Comparison of ENCODE assay signal across 5 fruit fly cellular contexts in the genomic region with DNA sequence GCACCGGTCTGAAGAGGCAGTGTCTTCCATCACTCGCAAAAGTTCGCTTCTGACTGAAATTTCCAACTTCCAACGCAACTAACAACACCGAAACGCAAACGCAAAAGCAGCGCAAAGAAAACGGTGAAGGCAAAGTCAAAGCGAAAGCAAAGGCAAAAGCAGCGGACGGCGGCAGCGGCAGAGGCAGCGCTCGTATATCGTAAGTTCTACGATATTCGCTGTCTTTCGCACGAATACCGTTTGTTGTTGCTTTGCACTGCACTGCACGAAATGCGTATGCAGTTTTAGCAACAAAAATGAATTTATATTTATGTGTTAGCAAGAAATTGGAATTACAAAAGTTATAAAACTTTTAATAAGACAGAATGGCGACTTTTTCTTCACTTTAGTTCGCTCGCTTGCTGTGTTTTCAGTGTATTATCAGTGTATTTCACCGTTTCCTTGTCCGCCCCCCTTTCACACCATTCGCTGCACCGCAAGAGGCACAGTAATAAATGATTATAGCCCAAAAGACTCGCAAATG.
A peak's percentile ranks its signal among the peaks of the same experiment; 100 is the strongest.
TF ChIP-seq lines count a peak whose summit lies in the region.

A gene (minus strand): TSS at position 51 of the 523 bp plus-strand sequence.

TF ChIP-seq in whole organism, adult, 20 proteins besides CTCF, POLR2A, EP300 and RAD21 (continued from another document):
- TF ChIP-seq CG7101 (tag; optimal IDR thresholded peaks at IDR 0.05; lab: Kevin White, UChicago) (peak; percentile 20), cic (GFP tag; optimal IDR thresholded peaks at IDR 0.05; lab: Kevin White, UChicago) (no peak), cnc (optimal IDR thresholded peaks at IDR 0.05; lab: Kevin White, UChicago) (no peak)

TF ChIP-seq in whole organism, embryonic, 481 proteins besides CTCF, POLR2A, EP300 and RAD21 (continued from another document and continues in another):
- TF ChIP-seq CG18764 (GFP tag; optimal IDR thresholded peaks at IDR 0.05; lab: Kevin White, UChicago) (peak; percentile 68), Hmr (GFP tag; optimal IDR thresholded peaks at IDR 0.05; lab: Kevin White, UChicago) (peak; percentile 80), CG4820 (GFP tag; optimal IDR thresholded peaks at IDR 0.05; lab: Kevin White, UChicago) (peak; percentile 85), sr (GFP tag; IDR thresholded peaks at IDR 0.05; lab: Robert Waterston, UW) (peak; percentile 49; the same call in 1 of the 3 replicates), CG7372 (GFP tag; IDR thresholded peaks at IDR 0.05; lab: Robert Waterston, UW) (peak; percentile 69; the same call in 1 of the 2 replicates), HLH3B (GFP tag; IDR thresholded peaks at IDR 0.05; lab: Robert Waterston, UW) (peak; percentile 90), CG34376 (GFP tag; optimal IDR thresholded peaks at IDR 0.05; lab: Kevin White, UChicago) (peak; percentile 42), CG17568 (GFP tag; optimal IDR thresholded peaks at IDR 0.05; lab: Kevin White, UChicago) (peak; percentile 66), ind (GFP tag; optimal IDR thresholded peaks at IDR 0.05; lab: Kevin White, UChicago) (peak; percentile 81), CG31365 (tag; optimal IDR thresholded peaks at IDR 0.05; lab: Kevin White, UChicago) (peak; percentile 38), inv (GFP tag; IDR thresholded peaks at IDR 0.05; lab: Robert Waterston, UW; ENCODE audit: partially characterized antibody) (no peak), CG17385 (GFP tag; optimal IDR thresholded peaks at IDR 0.05; lab: Kevin White, UChicago) (peak; percentile 79), CG8089 (GFP tag; optimal IDR thresholded peaks at IDR 0.05; lab: Kevin White, UChicago) (peak; percentile 76), CG8290 (GFP tag; optimal IDR thresholded peaks at IDR 0.05; lab: Kevin White, UChicago) (peak; percentile 66), CG8290 (tag; optimal IDR thresholded peaks at IDR 0.05; lab: Kevin White, UChicago) (peak in 1 of 2 experiments; percentile 70), CG4854 (GFP tag; optimal IDR thresholded peaks at IDR 0.05; lab: Kevin White, UChicago) (peak; percentile 69), jigr1 (GFP tag; IDR thresholded peaks at IDR 0.05; lab: Robert Waterston, UW) (0 out of 3 replicates have a peak, but pooled peaks have one; percentile 45), CG31388 (GFP tag; optimal IDR thresholded peaks at IDR 0.05; lab: Kevin White, UChicago) (peak; percentile 60), Spps (tag; optimal IDR thresholded peaks at IDR 0.05; lab: Kevin White, UChicago) (peak; percentile 69), pzg (GFP tag; optimal IDR thresholded peaks at IDR 0.05; lab: Kevin White, UChicago) (no peak), CG9215 (GFP tag; IDR thresholded peaks at IDR 0.05; lab: Robert Waterston, UW) (peak; percentile 68), CG14441 (GFP tag; IDR thresholded peaks at IDR 0.05; lab: Robert Waterston, UW) (peak; percentile 80), ken (GFP tag; IDR thresholded peaks at IDR 0.05; lab: Robert Waterston, UW) (peak; percentile 89), CG2202 (tag; optimal IDR thresholded peaks at IDR 0.05; lab: Kevin White, UChicago) (peak; percentile 77), Dad (GFP tag; optimal IDR thresholded peaks at IDR 0.05; lab: Kevin White, UChicago) (peak; percentile 84), ro (GFP tag; IDR thresholded peaks at IDR 0.05; lab: Robert Waterston, UW) (peak; percentile 50; the same call in 1 of the 2 replicates), dmrt99B (tag; optimal IDR thresholded peaks at IDR 0.05; lab: Kevin White, UChicago) (peak; percentile 89), CG3838 (GFP tag; optimal IDR thresholded peaks at IDR 0.05; lab: Kevin White, UChicago) (peak; percentile 18), cas (GFP tag; IDR thresholded peaks at IDR 0.05; lab: Robert Waterston, UW) (0 out of 2 replicates have a peak, but pooled peaks have one; percentile 49)

TF ChIP-seq in whole organism, prepupa, 60 proteins besides CTCF, POLR2A, EP300 and RAD21 (continued from another document and continues in another):
- peak; percentile 67 for TF ChIP-seq Met (GFP tag; optimal IDR thresholded peaks at IDR 0.05; lab: Kevin White, UChicago)
- peak; percentile 48 for TF ChIP-seq Sox102F (GFP tag; optimal IDR thresholded peaks at IDR 0.05; lab: Kevin White, UChicago)
- TF ChIP-seq CG7368 (GFP tag; optimal IDR thresholded peaks at IDR 0.05; lab: Kevin White, UChicago) = peak; percentile 55
- TF ChIP-seq CG15336 (GFP tag; IDR thresholded peaks at IDR 0.05; lab: Robert Waterston, UW) = peak; percentile 88
- TF ChIP-seq CG6854 (GFP tag; optimal IDR thresholded peaks at IDR 0.05; lab: Kevin White, UChicago) = no peak
- TF ChIP-seq CG6276 (GFP tag; optimal IDR thresholded peaks at IDR 0.05; lab: Kevin White, UChicago) = peak; percentile 71
- peak; percentile 40 for TF ChIP-seq Ets21C (GFP tag; optimal IDR thresholded peaks at IDR 0.05; lab: Kevin White, UChicago)
- TF ChIP-seq CG3032 (tag; optimal IDR thresholded peaks at IDR 0.05; lab: Kevin White, UChicago) = peak; percentile 72
- TF ChIP-seq net (GFP tag; optimal IDR thresholded peaks at IDR 0.05; lab: Kevin White, UChicago) = peak; percentile 76
- peak; percentile 75 for TF ChIP-seq OdsH (GFP tag; optimal IDR thresholded peaks at IDR 0.05; lab: Kevin White, UChicago)
- TF ChIP-seq Gug (GFP tag; IDR thresholded peaks at IDR 0.05; lab: Robert Waterston, UW) = peak; percentile 82
- TF ChIP-seq vri (GFP tag; optimal IDR thresholded peaks at IDR 0.05; lab: Kevin White, UChicago) = peak; percentile 9
- peak; percentile 55 for TF ChIP-seq topi (GFP tag; optimal IDR thresholded peaks at IDR 0.05; lab: Kevin White, UChicago)
- peak; percentile 19 for TF ChIP-seq Sox15 (GFP tag; optimal IDR thresholded peaks at IDR 0.05; lab: Kevin White, UChicago)
- peak; percentile 66 for TF ChIP-seq dac (GFP tag; optimal IDR thresholded peaks at IDR 0.05; lab: Kevin White, UChicago)
- peak; percentile 83 for TF ChIP-seq Eip75B (GFP tag; optimal IDR thresholded peaks at IDR 0.05; lab: Kevin White, UChicago)
- TF ChIP-seq fd85E (GFP tag; optimal IDR thresholded peaks at IDR 0.05; lab: Kevin White, UChicago) = no peak
- peak; percentile 73 for TF ChIP-seq CG16779 (tag; optimal IDR thresholded peaks at IDR 0.05; lab: Kevin White, UChicago)
- peak; percentile 66 for TF ChIP-seq CG11762 (GFP tag; optimal IDR thresholded peaks at IDR 0.05; lab: Kevin White, UChicago; ENCODE audit: insufficient read depth)
- peak; percentile 79 for TF ChIP-seq CG3919 (GFP tag; optimal IDR thresholded peaks at IDR 0.05; lab: Kevin White, UChicago)
- peak; percentile 93 for TF ChIP-seq Eip78C (GFP tag; lab: Kevin White, UChicago)
- TF ChIP-seq eg (GFP tag; IDR thresholded peaks at IDR 0.05; lab: Robert Waterston, UW) = peak; percentile 89
- peak; percentile 73 for TF ChIP-seq lz (GFP tag; optimal IDR thresholded peaks at IDR 0.05; lab: Kevin White, UChicago)
- TF ChIP-seq Sox14 (GFP tag; optimal IDR thresholded peaks at IDR 0.05; lab: Kevin White, UChicago) = peak; percentile 58
- no peak for TF ChIP-seq Hr38 (GFP tag; optimal IDR thresholded peaks at IDR 0.05; lab: Kevin White, UChicago)
- peak; percentile 61 for TF ChIP-seq fd59A (GFP tag; optimal IDR thresholded peaks at IDR 0.05; lab: Kevin White, UChicago)
- TF ChIP-seq ss (GFP tag; optimal IDR thresholded peaks at IDR 0.05; lab: Kevin White, UChicago) = peak; percentile 65 to 77
- peak; percentile 39 for TF ChIP-seq Lpt (GFP tag; optimal IDR thresholded peaks at IDR 0.05; lab: Kevin White, UChicago)
- TF ChIP-seq CG6808 (GFP tag; optimal IDR thresholded peaks at IDR 0.05; lab: Kevin White, UChicago) = peak; percentile 62
- peak; percentile 86 for TF ChIP-seq CG8119 (GFP tag; IDR thresholded peaks at IDR 0.05; lab: Robert Waterston, UW)
- no peak for TF ChIP-seq Blimp-1 (GFP tag; optimal IDR thresholded peaks at IDR 0.05; lab: Kevin White, UChicago)
- peak; percentile 70 for TF ChIP-seq achi (GFP tag; optimal IDR thresholded peaks at IDR 0.05; lab: Kevin White, UChicago)

TF ChIP-seq in whole organism, pupa, 21 proteins besides CTCF, POLR2A, EP300 and RAD21 (continued from another document):
- peak; percentile 86 for TF ChIP-seq Ets98B (GFP tag; IDR thresholded peaks at IDR 0.05; lab: Robert Waterston, UW)

TF ChIP-seq in whole organism, wandering third instar larva, 38 proteins besides CTCF, POLR2A, EP300 and RAD21 (continued from another document):
- no peak for TF ChIP-seq dsf (GFP tag; optimal IDR thresholded peaks at IDR 0.05; lab: Kevin White, UChicago; ENCODE audit: borderline replicate concordance)
- peak; percentile 60 for TF ChIP-seq Sp1 (GFP tag; optimal IDR thresholded peaks at IDR 0.05; lab: Kevin White, UChicago)
- peak; percentile 62 for TF ChIP-seq sv (GFP tag; optimal IDR thresholded peaks at IDR 0.05; lab: Kevin White, UChicago)
- peak; percentile 72 for TF ChIP-seq ey (GFP tag; optimal IDR thresholded peaks at IDR 0.05; lab: Kevin White, UChicago)
